Worm (Caenorhabditis elegans): ENCODE results near the gene mrpl-18.

ce11 chrIII:8191695-8192094, 46.9 kb downstream of the mrpl-18 start, which contains the start of gene C50C3.1:
- TF ChIP-seq elt-3 (tag; optimal IDR thresholded peaks at IDR 0.05) (no peak), sup-37 (GFP tag; optimal IDR thresholded peaks at IDR 0.05) (no peak), elt-2 (tag; optimal IDR thresholded peaks at IDR 0.05) (no peak), alr-1 (tag; optimal IDR thresholded peaks at IDR 0.05; ENCODE audit: borderline replicate concordance) (no peak), skn-1 (tag; optimal IDR thresholded peaks at IDR 0.05) (no peak), ceh-90 (tag; optimal IDR thresholded peaks at IDR 0.05) (no peak), fkh-10 (GFP tag; optimal IDR thresholded peaks at IDR 0.05) (no peak), lir-3 (tag; optimal IDR thresholded peaks at IDR 0.05; ENCODE audit: poor library complexity) (no peak), lin-35 (GFP tag; optimal IDR thresholded peaks at IDR 0.05) (no peak), fos-1 (tag; optimal IDR thresholded peaks at IDR 0.05) (no peak), snu-23 (GFP tag; optimal IDR thresholded peaks at IDR 0.05) (no peak), zip-4 (GFP tag; optimal IDR thresholded peaks at IDR 0.05) (no peak), jun-1 (tag; optimal IDR thresholded peaks at IDR 0.05) (no peak), unc-62 (GFP tag; optimal IDR thresholded peaks at IDR 0.05) (no peak)

Measured in whole organism, L1 larva.